Fruit fly (Drosophila melanogaster) whole organism: ENCODE results near the gene CG7326.

ENCODE experiments used
- CG8478 ChIP-seq: fragments of >200 bp; optimal IDR thresholded peaks from 2 replicates; lab custom pipeline; 2018; ENCODE audit warnings: inconsistent platforms
- Dll ChIP-seq: fragments of >200 bp; optimal IDR thresholded peaks from 2 replicates; lab custom pipeline; 2017
- pan ChIP-seq: fragments of >200 bp; optimal IDR thresholded peaks from 2 replicates; lab custom pipeline; 2017
- psq ChIP-seq: fragments of >200 bp; optimal IDR thresholded peaks from 2 replicates; lab custom pipeline; 2017
- usp ChIP-seq: fragments of >200 bp; optimal IDR thresholded peaks from 2 replicates; lab custom pipeline; 2017; ENCODE audit warnings: missing biosample characterization, missing genetic modification characterization, mixed read lengths

DNA sequence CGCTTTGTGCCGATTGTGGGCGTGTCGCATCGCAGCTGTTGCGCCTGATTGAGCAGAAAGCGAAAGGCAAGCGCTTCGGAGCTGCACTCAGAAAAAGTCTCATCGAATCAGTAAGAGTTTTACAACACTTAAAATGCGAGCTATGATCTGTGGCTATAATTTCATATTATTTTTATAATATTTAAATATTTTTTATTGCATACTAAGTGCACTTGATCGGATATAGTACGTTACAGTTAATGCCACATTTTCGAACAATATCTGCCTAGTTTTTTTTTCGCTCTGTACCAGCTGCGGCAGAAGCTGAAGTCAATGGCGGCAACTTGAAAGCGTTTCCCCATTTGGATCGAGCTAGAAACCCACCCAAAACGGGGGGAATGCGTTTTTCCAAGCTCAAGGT is 39.2 kb upstream of the CG7326 start:
- TF ChIP-seq pan (lab: Kevin White, UChicago) (no peak), psq (lab: Kevin White, UChicago) (no peak), usp (GFP tag; lab: Kevin White, UChicago) (no peak), CG8478 (no peak), Dll (no peak)
